Worm (Caenorhabditis elegans): Measurements from ENCODE around the gene F20B6.4.
"Not testable (repeated sequence)": the region's sequence is repeated elsewhere in the genome, so short reads cannot be mapped to it uniquely, and the experiment has no call there.

ce11 chrX:4199829-4200228 is 3.5 kb upstream of the F20B6.4 start, which contains the start of gene F20B6.5:
- not testable (repeated sequence) for TF ChIP-seq pax-3 (tag; optimal IDR thresholded peaks at IDR 0.05); efl-1 (optimal IDR thresholded peaks at IDR 0.05); efl-1 (GFP tag; optimal IDR thresholded peaks at IDR 0.05 in 1 of 2); nhr-76 (tag; optimal IDR thresholded peaks at IDR 0.05)
